Worm (Caenorhabditis elegans): Measurements from ENCODE around the gene rom-1.

DNA sequence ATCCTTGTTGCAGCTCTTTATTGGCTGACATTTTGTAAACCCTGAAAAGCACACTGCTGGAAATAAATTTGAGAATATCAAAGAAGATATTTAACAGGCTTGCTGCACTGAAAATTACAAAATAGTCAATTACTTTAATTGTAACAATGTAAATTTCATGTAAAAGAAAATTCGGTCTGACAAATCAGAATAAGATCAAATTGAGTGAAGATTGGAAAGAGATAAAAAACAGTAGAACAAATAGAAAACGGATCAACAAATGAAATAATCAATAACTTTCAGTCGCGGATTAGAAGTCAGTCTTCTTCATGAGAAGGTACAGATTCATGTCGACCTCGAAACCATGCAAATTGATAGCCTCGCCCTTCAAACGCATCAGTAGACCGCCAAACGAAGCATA, 10.1 kb downstream of the rom-1 start, which contains the start of gene rars-1:
- TF ChIP-seq pqm-1 (tag; optimal IDR thresholded peaks at IDR 0.05) = no peak
- peak in 1 of 2 experiments; percentile 57 for TF ChIP-seq unc-62 (GFP tag; optimal IDR thresholded peaks at IDR 0.05 in 1 of 2)
- no peak for TF ChIP-seq unc-62 (tag; optimal IDR thresholded peaks at IDR 0.05)
- no peak for TF ChIP-seq nhr-77 (tag; optimal IDR thresholded peaks at IDR 0.05)
- TF ChIP-seq lin-15B (tag; optimal IDR thresholded peaks at IDR 0.05) = no peak
- no peak for TF ChIP-seq daf-12 (tag; optimal IDR thresholded peaks at IDR 0.05)
- no peak for TF ChIP-seq F26F4.8 (GFP tag; conservative IDR thresholded peaks at IDR 0.05)
- no peak for TF ChIP-seq ceh-28 (tag; optimal IDR thresholded peaks at IDR 0.05)
- TF ChIP-seq mes-2 (tag; optimal IDR thresholded peaks at IDR 0.05; ENCODE audit: poor library complexity, severe bottlenecking) = no peak
- TF ChIP-seq F37D6.2 (tag; optimal IDR thresholded peaks at IDR 0.05) = no peak
- TF ChIP-seq nhr-25 (tag; optimal IDR thresholded peaks at IDR 0.05; ENCODE audit: borderline replicate concordance, insufficient read depth) = no peak
